Worm (Caenorhabditis elegans): ENCODE data around the gene gldi-7.

gldi-7 gene

ce11 chrII:8506759-8507158 lies 24.3 kb downstream of the gldi-7 start (continued):
- TF ChIP-seq zip-11 (GFP tag; IDR thresholded peaks at IDR 0.05) (no peak), F44E2.7 (GFP tag; IDR thresholded peaks at IDR 0.05) (no peak), nhr-10 (tag; optimal IDR thresholded peaks at IDR 0.05) (no peak), lin-1 (GFP tag; IDR thresholded peaks at IDR 0.05) (no peak), unc-39 (tag; optimal IDR thresholded peaks at IDR 0.05) (no peak), madf-5 (GFP tag; IDR thresholded peaks at IDR 0.05) (no peak), ceh-20 (GFP tag; IDR thresholded peaks at IDR 0.05) (no peak), skn-1 (tag; optimal IDR thresholded peaks at IDR 0.05) (no peak), mxl-3 (GFP tag; optimal IDR thresholded peaks at IDR 0.05) (no peak), F37D6.2 (tag; optimal IDR thresholded peaks at IDR 0.05) (no peak), tra-1 (GFP tag; IDR thresholded peaks at IDR 0.05) (no peak), hmg-1.1 (GFP tag; IDR thresholded peaks at IDR 0.05) (no peak), dpl-1 (GFP tag; optimal IDR thresholded peaks at IDR 0.05) (no peak), vab-7 (GFP tag; IDR thresholded peaks at IDR 0.05) (no peak), T20F7.1 (GFP tag; optimal IDR thresholded peaks at IDR 0.05) (no peak), nhr-77 (tag; optimal IDR thresholded peaks at IDR 0.05) (no peak), zip-2 (tag; optimal IDR thresholded peaks at IDR 0.05) (no peak), pqm-1 (tag; optimal IDR thresholded peaks at IDR 0.05) (no peak), ceh-44 (GFP tag; IDR thresholded peaks at IDR 0.05) (no peak), fkh-10 (GFP tag; optimal IDR thresholded peaks at IDR 0.05) (no peak), ces-1 (GFP tag; optimal IDR thresholded peaks at IDR 0.05) (no peak), sdz-12 (GFP tag; optimal IDR thresholded peaks at IDR 0.05) (no peak), mxl-2 (GFP tag; conservative IDR thresholded peaks at IDR 0.05) (no peak), lsy-2 (tag; optimal IDR thresholded peaks at IDR 0.05) (no peak), lin-13 (GFP tag; optimal IDR thresholded peaks at IDR 0.05) (no peak), T26A8.4 (GFP tag; IDR thresholded peaks at IDR 0.05) (no peak), nhr-42 (GFP tag; IDR thresholded peaks at IDR 0.05) (no peak), lin-15B (tag; optimal IDR thresholded peaks at IDR 0.05) (no peak), hlh-11 (tag; optimal IDR thresholded peaks at IDR 0.05) (peak; percentile 2), nhr-48 (tag; optimal IDR thresholded peaks at IDR 0.05) (peak; percentile 21), daf-16 (GFP tag; optimal IDR thresholded peaks at IDR 0.05) (no peak), daf-16 (tag; optimal IDR thresholded peaks at IDR 0.05) (peak; percentile 35), nhr-28 (tag; optimal IDR thresholded peaks at IDR 0.05) (peak; percentile 16), Y75B8A.6 (GFP tag; IDR thresholded peaks at IDR 0.05) (no peak), arid-1 (GFP tag; conservative IDR thresholded peaks at IDR 0.05) (no peak), jun-1 (tag; optimal IDR thresholded peaks at IDR 0.05) (no peak), zfp-2 (tag; optimal IDR thresholded peaks at IDR 0.05) (no peak), nhr-102 (tag; optimal IDR thresholded peaks at IDR 0.05) (no peak), ceh-28 (tag; optimal IDR thresholded peaks at IDR 0.05) (no peak), pha-4 (GFP tag; IDR thresholded peaks at IDR 0.05) (no peak), pha-4 (tag; optimal IDR thresholded peaks at IDR 0.05) (no peak)

- TF ChIP-seq pha-4 (GFP tag; IDR thresholded peaks at IDR 0.05) (no peak), pha-4 (tag; optimal IDR thresholded peaks at IDR 0.05) (no peak), hlh-30 (tag; optimal IDR thresholded peaks at IDR 0.05; ENCODE audit: insufficient read depth) (peak; percentile 51), nhr-28 (tag; optimal IDR thresholded peaks at IDR 0.05) (peak; percentile 43), ceh-20 (GFP tag; IDR thresholded peaks at IDR 0.05) (0 out of 2 replicates have a peak, but pooled peaks have one; percentile 11), lsy-2 (tag; optimal IDR thresholded peaks at IDR 0.05) (peak in 1 of 2 experiments; percentile 9), aha-1 (tag) (peak; percentile 78), lin-15B (tag; optimal IDR thresholded peaks at IDR 0.05) (no peak), ztf-7 (tag; optimal IDR thresholded peaks at IDR 0.05) (no peak), dve-1 (tag; optimal IDR thresholded peaks at IDR 0.05; ENCODE audit: insufficient read depth) (peak; percentile 16), unc-62 (GFP tag; optimal IDR thresholded peaks at IDR 0.05 in 1 of 2) (peak in 1 of 2 experiments; percentile 94), unc-62 (tag; optimal IDR thresholded peaks at IDR 0.05) (no peak)
Observed at ce11 chrII:8504074-8504724, 26.8 kb downstream of the gldi-7 start.

Data from whole organism, L4 larva.